Fruit fly (Drosophila melanogaster) whole organism, embryonic: ENCODE measurements around the gene Myo95E.
A peak's percentile ranks its signal among the peaks of the same experiment; 100 is the strongest.

ENCODE experiments used
- ATbp ChIP-seq: fragments of 200-800 bp; sonication (Bioruptor generic); optimal IDR thresholded peaks from 2 replicates; lab custom pipeline; 2017; ENCODE audit warnings: missing biosample characterization, mild to moderate bottlenecking, missing genetic modification characterization, missing genetic modification reagents
- Antp ChIP-seq: fragments of 200-800 bp; sonication (Bioruptor generic); optimal IDR thresholded peaks from 3 replicates; lab custom pipeline; 2016; ENCODE audit warnings: missing biosample characterization, missing genetic modification characterization
- CG10979 ChIP-seq: fragments of 200-800 bp; sonication (Bioruptor generic); optimal IDR thresholded peaks from 2 replicates; lab custom pipeline; 2018; ENCODE audit warnings: missing biosample characterization, mild to moderate bottlenecking, missing genetic modification characterization, moderate library complexity
- CG11247 ChIP-seq: fragments of 200-800 bp; sonication (Bioruptor generic); IDR thresholded peaks from 2 replicates; pipeline ENCODE4 v1.3.6; 2022; ENCODE audit warnings: missing biosample characterization, missing genetic modification characterization
- CG11504 ChIP-seq: fragments of 200-800 bp; sonication (Bioruptor generic); optimal IDR thresholded peaks from 3 replicates; lab custom pipeline; 2019; ENCODE audit warnings: missing biosample characterization, mild to moderate bottlenecking, missing genetic modification characterization, moderate library complexity
- CG11560 ChIP-seq: fragments of 200-800 bp; sonication (Bioruptor generic); IDR thresholded peaks from 3 replicates; pipeline ENCODE4 v1.3.6; 2022; ENCODE audit warnings: missing biosample characterization, missing genetic modification characterization
- CG11696 ChIP-seq: fragments of 200-800 bp; sonication (Bioruptor generic); IDR thresholded peaks from 2 replicates; pipeline ENCODE4 v1.3.6; 2022; ENCODE audit warnings: missing biosample characterization, missing genetic modification characterization
- CG11723 ChIP-seq: fragments of 200-800 bp; sonication (Bioruptor generic); optimal IDR thresholded peaks from 2 replicates; lab custom pipeline; 2017; ENCODE audit warnings: missing biosample characterization, mild to moderate bottlenecking, missing genetic modification characterization
- CG12236 ChIP-seq: fragments of 200-800 bp; sonication (Bioruptor generic); optimal IDR thresholded peaks from 2 replicates; lab custom pipeline; 2016; ENCODE audit warnings: missing biosample characterization, missing genetic modification characterization
- CG12942 ChIP-seq: fragments of 200-800 bp; sonication (Bioruptor generic); optimal IDR thresholded peaks from 3 replicates; lab custom pipeline; 2016; ENCODE audit warnings: missing biosample characterization, missing genetic modification characterization
- CG13424 ChIP-seq: fragments of 200-800 bp; sonication (Bioruptor generic); optimal IDR thresholded peaks from 2 replicates; lab custom pipeline; 2019; ENCODE audit warnings: missing biosample characterization, mild to moderate bottlenecking, missing genetic modification characterization, moderate library complexity
- CG16863 ChIP-seq: fragments of 200-800 bp; sonication (Bioruptor generic); optimal IDR thresholded peaks from 3 replicates; lab custom pipeline; 2016; ENCODE audit warnings: missing biosample characterization, missing genetic modification characterization
- CG1832 ChIP-seq: fragments of 200-800 bp; sonication (Bioruptor generic); optimal IDR thresholded peaks from 2 replicates; lab custom pipeline; 2017; ENCODE audit warnings: missing biosample characterization, mild to moderate bottlenecking, missing genetic modification characterization, inconsistent platforms
- CG31388 ChIP-seq: fragments of 200-800 bp; sonication (Bioruptor generic); optimal IDR thresholded peaks from 2 replicates; lab custom pipeline; 2016; ENCODE audit warnings: missing biosample characterization, missing genetic modification characterization
- CG33557 ChIP-seq: fragments of 200-800 bp; sonication (Bioruptor generic); optimal IDR thresholded peaks from 2 replicates; lab custom pipeline; 2019; ENCODE audit warnings: missing biosample characterization, mild to moderate bottlenecking, missing genetic modification characterization, moderate library complexity
- CG4730 ChIP-seq: fragments of 200-800 bp; sonication (Bioruptor generic); IDR thresholded peaks from 2 replicates; pipeline ENCODE4 v1.3.6; 2022; ENCODE audit warnings: missing biosample characterization, missing genetic modification characterization
- CG4820 ChIP-seq: fragments of 200-800 bp; sonication (Bioruptor generic); optimal IDR thresholded peaks from 3 replicates; lab custom pipeline; 2016; ENCODE audit warnings: missing biosample characterization, missing genetic modification characterization
- CG6254 ChIP-seq: fragments of 200-800 bp; sonication (Bioruptor generic); optimal IDR thresholded peaks from 3 replicates; lab custom pipeline; 2017; ENCODE audit warnings: mild to moderate bottlenecking, missing biosample characterization, missing genetic modification reagents, missing genetic modification characterization
- CG6765 ChIP-seq: fragments of 200-800 bp; sonication (Bioruptor generic); optimal IDR thresholded peaks from 3 replicates; lab custom pipeline; 2017; ENCODE audit warnings: missing biosample characterization, mild to moderate bottlenecking, missing genetic modification characterization
- CG8388 ChIP-seq: fragments of 200-800 bp; sonication (Bioruptor generic); optimal IDR thresholded peaks from 2 replicates; lab custom pipeline; 2019; ENCODE audit warnings: missing biosample characterization, mild to moderate bottlenecking, missing genetic modification characterization, moderate library complexity
- CG9876 ChIP-seq: fragments of 200-800 bp; sonication (Bioruptor generic); optimal IDR thresholded peaks from 2 replicates; lab custom pipeline; 2016; ENCODE audit warnings: missing biosample characterization, missing genetic modification characterization
- CHES-1-like ChIP-seq: fragments of 200-800 bp; sonication (Bioruptor generic); optimal IDR thresholded peaks from 2 replicates; lab custom pipeline; 2016; ENCODE audit warnings: missing biosample characterization, missing genetic modification characterization
- D19B ChIP-seq: fragments of 200-800 bp; sonication (Bioruptor generic); optimal IDR thresholded peaks from 2 replicates; lab custom pipeline; 2017; ENCODE audit warnings: missing biosample characterization, mild to moderate bottlenecking, missing genetic modification characterization
- Doc3 ChIP-seq: fragments of 200-800 bp; sonication (Bioruptor generic); IDR thresholded peaks from 3 replicates; pipeline ENCODE4 v1.3.6; 2022; ENCODE audit warnings: missing biosample characterization, missing genetic modification characterization; ENCODE audit not compliant: partially characterized antibody
- Ets97D ChIP-seq: fragments of 200-800 bp; sonication (Bioruptor generic); optimal IDR thresholded peaks from 3 replicates; lab custom pipeline; 2016; ENCODE audit warnings: missing biosample characterization, missing genetic modification characterization
- Gsc ChIP-seq: fragments of 200-800 bp; sonication (Bioruptor generic); IDR thresholded peaks from 2 replicates; pipeline ENCODE4 v1.3.6; 2022; ENCODE audit warnings: missing biosample characterization, missing genetic modification characterization
- Hey ChIP-seq: fragments of 200-800 bp; sonication (Bioruptor generic); optimal IDR thresholded peaks from 3 replicates; lab custom pipeline; 2018; ENCODE audit warnings: missing biosample characterization, mild to moderate bottlenecking, missing genetic modification characterization
- Lpt ChIP-seq: fragments of >200 bp; optimal IDR thresholded peaks from 2 replicates; lab custom pipeline; 2018; ENCODE audit warnings: missing biosample characterization, missing genetic modification characterization
- Neu2 ChIP-seq: fragments of 200-800 bp; sonication (Bioruptor generic); optimal IDR thresholded peaks from 3 replicates; lab custom pipeline; 2016; ENCODE audit warnings: missing biosample characterization, missing genetic modification characterization, borderline replicate concordance
- Nf-YB ChIP-seq: fragments of 200-800 bp; sonication (Bioruptor generic); optimal IDR thresholded peaks from 3 replicates; lab custom pipeline; 2019; ENCODE audit warnings: missing biosample characterization, mild to moderate bottlenecking, missing genetic modification characterization, moderate library complexity
- Opbp ChIP-seq: fragments of 200-800 bp; sonication (Bioruptor generic); IDR thresholded peaks from 3 replicates; pipeline ENCODE4 v1.3.6; 2022; ENCODE audit warnings: missing biosample characterization, missing genetic modification characterization; ENCODE audit not compliant: partially characterized antibody
- Vsx1 ChIP-seq: fragments of 200-800 bp; sonication (Bioruptor generic); optimal IDR thresholded peaks from 2 replicates; lab custom pipeline; 2017; ENCODE audit warnings: missing biosample characterization, mild to moderate bottlenecking, missing genetic modification characterization, missing genetic modification reagents
- ash1 ChIP-seq: fragments of 200-800 bp; sonication (Bioruptor generic); optimal IDR thresholded peaks from 2 replicates; lab custom pipeline; 2018; ENCODE audit warnings: missing biosample characterization, mild to moderate bottlenecking, missing genetic modification characterization
- btn ChIP-seq: fragments of 200-800 bp; sonication (Bioruptor generic); optimal IDR thresholded peaks from 2 replicates; lab custom pipeline; 2016; ENCODE audit warnings: missing biosample characterization, missing genetic modification characterization
- cad ChIP-seq: fragments of >200 bp; optimal IDR thresholded peaks from 2 replicates; lab custom pipeline; 2017; ENCODE audit warnings: missing biosample characterization, missing genetic modification characterization
- crc ChIP-seq: fragments of 200-800 bp; sonication (Bioruptor generic); optimal IDR thresholded peaks from 2 replicates; lab custom pipeline; 2016; ENCODE audit warnings: missing biosample characterization, missing genetic modification characterization
- cwo ChIP-seq: fragments of 200-800 bp; sonication (Bioruptor generic); optimal IDR thresholded peaks from 3 replicates; lab custom pipeline; 2017; ENCODE audit warnings: missing biosample characterization, missing genetic modification characterization, mild to moderate bottlenecking, moderate library complexity, missing genetic modification reagents
- da ChIP-seq: fragments of 200-800 bp; sonication (Bioruptor generic); optimal IDR thresholded peaks from 2 replicates; lab custom pipeline; 2016; ENCODE audit warnings: missing biosample characterization, missing genetic modification characterization
- danr ChIP-seq: fragments of 200-800 bp; sonication (Bioruptor generic); IDR thresholded peaks from 2 replicates; pipeline ENCODE4 v1.3.6; 2022; ENCODE audit warnings: missing biosample characterization, missing genetic modification characterization
- fru ChIP-seq: fragments of >200 bp; optimal IDR thresholded peaks from 2 replicates; lab custom pipeline; 2017
- kni ChIP-seq: fragments of 200-800 bp; sonication (Bioruptor generic); optimal IDR thresholded peaks from 3 replicates; lab custom pipeline; 2017; ENCODE audit warnings: mild to moderate bottlenecking, missing biosample characterization, missing genetic modification reagents, missing genetic modification characterization
- lola ChIP-seq, 3 experiments: fragments of >200 bp in 2 of 3; fragments of 200-800 bp in 1 of 3; sonication (Bioruptor generic) in 1 of 3; optimal IDR thresholded peaks; 2 replicates each; lab custom pipeline; 2017 to 2019; ENCODE audit warnings: missing biosample characterization in 3 of 3, missing genetic modification characterization in 3 of 3, mild to moderate bottlenecking in 1 of 3, moderate library complexity in 1 of 3
- lov ChIP-seq, 2 experiments: fragments of 200-800 bp in 1 of 2; fragments of >200 bp in 1 of 2; sonication (Bioruptor generic) in 1 of 2; IDR thresholded peaks in 1 of 2; optimal IDR thresholded peaks in 1 of 2; 2 replicates in 1 of 2; 3 replicates in 1 of 2; pipeline versions ENCODE4 v1.3.6 to Lab custom; 2017 to 2022; ENCODE audit warnings: missing biosample characterization in 1 of 2, missing genetic modification characterization in 1 of 2
- luna ChIP-seq: fragments of 200-800 bp; sonication (Bioruptor generic); optimal IDR thresholded peaks from 2 replicates; lab custom pipeline; 2016; ENCODE audit warnings: missing biosample characterization, missing genetic modification characterization
- slbo ChIP-seq: fragments of 200-800 bp; sonication (Bioruptor generic); IDR thresholded peaks from 2 replicates; pipeline ENCODE4 v1.3.6; 2022; ENCODE audit warnings: missing biosample characterization, missing genetic modification characterization
- tap ChIP-seq: fragments of 200-800 bp; optimal IDR thresholded peaks from 3 replicates; lab custom pipeline; 2019; ENCODE audit warnings: missing biosample characterization, mild to moderate bottlenecking, missing genetic modification characterization, moderate library complexity
- tin ChIP-seq: fragments of 200-800 bp; sonication (Bioruptor generic); optimal IDR thresholded peaks from 3 replicates; lab custom pipeline; 2016; ENCODE audit warnings: missing biosample characterization, missing genetic modification characterization
- trh ChIP-seq: fragments of 200-800 bp; sonication (Bioruptor generic); optimal IDR thresholded peaks from 2 replicates; lab custom pipeline; 2016; ENCODE audit warnings: missing biosample characterization, missing genetic modification characterization

The Myo95E gene

dm6 chr3R:24151924-24152809, 9.1 kb downstream of the Myo95E start, which contains the start of the genes p38a and CG6178 (continued):
- TF ChIP-seq tin (GFP tag; lab: Kevin White, UChicago) (peak; percentile 92), Nf-YB (GFP tag; lab: Kevin White, UChicago) (peak; percentile 89), CG4820 (GFP tag; lab: Kevin White, UChicago) (peak; percentile 91), CHES-1-like (GFP tag; lab: Kevin White, UChicago) (peak; percentile 15), Vsx1 (peak; percentile 89), da (no peak), CG9876 (GFP tag; lab: Kevin White, UChicago) (peak; percentile 13), Opbp (GFP tag; lab: Robert Waterston, UW) (no peak), Gsc (no peak; the same call in 1 of the 2 replicates), Ets97D (GFP tag; lab: Kevin White, UChicago) (peak; percentile 50), CG6765 (peak; percentile 95), CG11560 (tag; lab: Robert Waterston, UW) (peak; percentile 96), CG11504 (tag; lab: Kevin White, UChicago) (peak; percentile 98), crc (GFP tag; lab: Kevin White, UChicago) (no peak), fru (lab: Kevin White, UChicago) (no peak), CG10979 (tag; lab: Kevin White, UChicago) (peak; percentile 97), Lpt (GFP tag; lab: Kevin White, UChicago) (no peak), CG12236 (GFP tag; lab: Kevin White, UChicago) (no peak), ash1 (peak; percentile 48), CG12942 (GFP tag; lab: Kevin White, UChicago) (peak; percentile 95), CG6254 (GFP tag; lab: Kevin White, UChicago) (peak; percentile 88), luna (GFP tag; lab: Kevin White, UChicago) (no peak), CG11696 (GFP tag; lab: Robert Waterston, UW) (peak; percentile 81), CG11247 (GFP tag; lab: Robert Waterston, UW) (peak; percentile 95), btn (GFP tag; lab: Kevin White, UChicago) (no peak), D19B (GFP tag; lab: Kevin White, UChicago) (peak; percentile 94), CG16863 (GFP tag; lab: Kevin White, UChicago) (peak; percentile 28), Hey (tag; lab: Kevin White, UChicago) (peak; percentile 53), cad (GFP tag; lab: Kevin White, UChicago) (no peak), CG13424 (peak; percentile 99), danr (peak; percentile 94), CG8388 (GFP tag; lab: Kevin White, UChicago) (peak; percentile 97), tap (tag; lab: Kevin White, UChicago) (peak; percentile 96), CG4730 (GFP tag; lab: Robert Waterston, UW) (peak; percentile 96), ATbp (GFP tag; lab: Kevin White, UChicago) (peak; percentile 93), kni (GFP tag; lab: Kevin White, UChicago) (no peak), Neu2 (GFP tag; lab: Kevin White, UChicago) (no peak), cwo (GFP tag; lab: Kevin White, UChicago) (peak; percentile 96), lola (GFP tag; optimal IDR thresholded peaks at IDR 0.05; lab: Kevin White, UChicago) (peak in 1 of 3 experiments; percentile 94), CG31388 (GFP tag; lab: Kevin White, UChicago) (peak; percentile 63), CG33557 (peak; percentile 84), Doc3 (GFP tag; lab: Robert Waterston, UW) (no peak), CG1832 (GFP tag; lab: Kevin White, UChicago) (no peak), slbo (GFP tag; lab: Robert Waterston, UW) (peak; percentile 98), lov (optimal IDR thresholded peaks at IDR 0.05; lab: Kevin White, UChicago) (no peak), lov (GFP tag; IDR thresholded peaks at IDR 0.05; lab: Robert Waterston, UW) (peak; percentile 81; the same call in 2 of the 3 replicates), trh (GFP tag; lab: Kevin White, UChicago) (peak; percentile 84), CG11723 (GFP tag; lab: Kevin White, UChicago) (peak; percentile 91), Antp (peak; percentile 51)
